Fruit fly (Drosophila melanogaster) whole organism, embryonic: Measurements from ENCODE around the gene tau.

ENCODE experiments used
- CG16779 ChIP-seq: fragments of 200-800 bp; sonication (Bioruptor generic); IDR thresholded peaks from 2 replicates; pipeline ENCODE4 v1.3.6; 2022; ENCODE audit warnings: missing biosample characterization, missing genetic modification characterization
- CG18476 ChIP-seq: fragments of 200-800 bp; sonication (Bioruptor generic); optimal IDR thresholded peaks from 2 replicates; lab custom pipeline; 2016; ENCODE audit warnings: missing biosample characterization, mild to moderate bottlenecking, missing genetic modification characterization
- ash1 ChIP-seq: fragments of 200-800 bp; sonication (Bioruptor generic); optimal IDR thresholded peaks from 2 replicates; lab custom pipeline; 2018; ENCODE audit warnings: missing biosample characterization, mild to moderate bottlenecking, missing genetic modification characterization
- ato ChIP-seq: fragments of 200-800 bp; sonication (Bioruptor generic); IDR thresholded peaks from 2 replicates; pipeline ENCODE4 v1.3.6; 2022; ENCODE audit warnings: missing biosample characterization, missing genetic modification characterization; ENCODE audit not compliant: partially characterized antibody
- pho ChIP-seq: fragments of 200-800 bp; sonication (Bioruptor generic); optimal IDR thresholded peaks from 2 replicates; lab custom pipeline; 2016; ENCODE audit warnings: missing biosample characterization, missing genetic modification characterization

dm6 chr3R:27660127-27660579, 3.4 kb upstream of the tau start, which contains the start of gene Mlc1:
- no peak for TF ChIP-seq CG18476 (GFP tag; lab: Kevin White, UChicago)
- no peak for TF ChIP-seq ash1 (GFP tag; lab: Kevin White, UChicago)
- no peak for TF ChIP-seq ato
- no peak for TF ChIP-seq CG16779 (GFP tag; lab: Robert Waterston, UW)
- no peak for TF ChIP-seq pho (GFP tag; lab: Kevin White, UChicago)
